Fruit fly (Drosophila melanogaster): Measurements from ENCODE around the gene CG5122.

CG5122 gene

DNA sequence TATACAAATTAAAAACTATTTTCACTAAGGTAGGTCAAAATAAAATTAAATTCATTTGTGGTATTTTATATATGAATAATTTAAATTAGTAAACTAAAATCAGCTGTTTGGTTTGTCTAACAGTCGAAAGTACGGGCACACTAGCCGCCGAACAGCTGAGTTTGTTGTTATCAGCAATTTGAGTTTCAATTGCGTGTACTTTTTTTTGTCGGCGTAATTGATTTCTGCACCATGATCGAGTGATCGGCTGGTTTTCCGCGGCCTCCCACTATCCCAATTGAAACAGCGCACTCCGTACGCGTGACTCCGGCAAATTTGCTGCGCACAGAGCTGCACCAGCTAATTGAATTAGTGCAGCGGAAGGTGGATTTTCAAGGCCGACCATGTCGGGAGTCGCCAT lies 48.7 kb downstream of the CG5122 start, which contains the start of gene Alg7 (continued):
- TF ChIP-seq pros (GFP tag; optimal IDR thresholded peaks at IDR 0.05) (no peak), zfh1 (GFP tag; IDR thresholded peaks at IDR 0.05) (no peak), Aef1 (GFP tag; IDR thresholded peaks at IDR 0.05) (no peak), Sry-δ (GFP tag; optimal IDR thresholded peaks at IDR 0.05) (no peak), crp (GFP tag; optimal IDR thresholded peaks at IDR 0.05) (peak; percentile 79 to 97), Sin3A (optimal IDR thresholded peaks at IDR 0.05) (peak; percentile 1), Ptx1 (GFP tag; IDR thresholded peaks at IDR 0.05) (no peak), CG17361 (GFP tag; IDR thresholded peaks at IDR 0.05) (no peak), CG8290 (GFP tag; optimal IDR thresholded peaks at IDR 0.05) (no peak), CG8290 (tag; optimal IDR thresholded peaks at IDR 0.05) (no peak), gt (GFP tag; IDR thresholded peaks at IDR 0.05) (no peak), psq (GFP tag; optimal IDR thresholded peaks at IDR 0.05) (no peak), run (tag; optimal IDR thresholded peaks at IDR 0.05) (no peak), z (GFP tag; IDR thresholded peaks at IDR 0.05) (no peak), gfzf (GFP tag; optimal IDR thresholded peaks at IDR 0.05) (peak; percentile 43), ranshi (GFP tag; IDR thresholded peaks at IDR 0.05) (no peak), Rx (GFP tag; IDR thresholded peaks at IDR 0.05) (no peak), gro (GFP tag; optimal IDR thresholded peaks at IDR 0.05) (no peak), bab2 (GFP tag; optimal IDR thresholded peaks at IDR 0.05) (no peak), unpg (GFP tag; optimal IDR thresholded peaks at IDR 0.05) (no peak), H2.0 (GFP tag; IDR thresholded peaks at IDR 0.05) (no peak), CG14710 (tag; optimal IDR thresholded peaks at IDR 0.05) (peak; percentile 19), phol (tag; optimal IDR thresholded peaks at IDR 0.05) (no peak), Side (GFP tag; optimal IDR thresholded peaks at IDR 0.05) (no peak), caup (GFP tag; optimal IDR thresholded peaks at IDR 0.05; ENCODE audit: severe bottlenecking) (no peak), CG7786 (GFP tag; optimal IDR thresholded peaks at IDR 0.05) (no peak), zen (tag; optimal IDR thresholded peaks at IDR 0.05) (peak; percentile 4), CTCF (GFP tag; optimal IDR thresholded peaks at IDR 0.05) (no peak), CG30403 (GFP tag; optimal IDR thresholded peaks at IDR 0.05) (no peak), CG1233 (GFP tag; optimal IDR thresholded peaks at IDR 0.05) (no peak), da (GFP tag; optimal IDR thresholded peaks at IDR 0.05) (no peak), Dll (GFP tag; IDR thresholded peaks at IDR 0.05; ENCODE audit: partially characterized antibody) (peak; percentile 32; the same call in 1 of the 4 replicates), tap (tag; optimal IDR thresholded peaks at IDR 0.05) (no peak), Pdp1 (GFP tag; optimal IDR thresholded peaks at IDR 0.05) (no peak), dm (GFP tag; optimal IDR thresholded peaks at IDR 0.05) (no peak), chm (GFP tag; IDR thresholded peaks at IDR 0.05) (no peak), E2f2 (GFP tag; IDR thresholded peaks at IDR 0.05) (peak; percentile 45), CG13775 (GFP tag; optimal IDR thresholded peaks at IDR 0.05) (no peak), CG2129 (GFP tag; IDR thresholded peaks at IDR 0.05; ENCODE audit: partially characterized antibody) (0 out of 2 replicates have a peak, but pooled peaks have one; percentile 16), trem (tag; optimal IDR thresholded peaks at IDR 0.05) (peak; percentile 21), CG4404 (GFP tag; IDR thresholded peaks at IDR 0.05) (no peak), zen2 (GFP tag; IDR thresholded peaks at IDR 0.05; ENCODE audit: partially characterized antibody) (no peak), CG4617 (GFP tag; optimal IDR thresholded peaks at IDR 0.05; ENCODE audit: borderline replicate concordance) (no peak), CG10543 (GFP tag; optimal IDR thresholded peaks at IDR 0.05) (no peak), CG11723 (GFP tag; optimal IDR thresholded peaks at IDR 0.05) (no peak), CG9797 (GFP tag; optimal IDR thresholded peaks at IDR 0.05) (peak; percentile 72), Hmr (GFP tag; optimal IDR thresholded peaks at IDR 0.05) (no peak), ind (GFP tag; optimal IDR thresholded peaks at IDR 0.05) (no peak), CG10431 (GFP tag; optimal IDR thresholded peaks at IDR 0.05) (no peak), NC2β (GFP tag; optimal IDR thresholded peaks at IDR 0.05) (no peak), CG7556 (GFP tag; optimal IDR thresholded peaks at IDR 0.05) (no peak), eve (GFP tag; optimal IDR thresholded peaks at IDR 0.05) (no peak), CG15601 (tag; optimal IDR thresholded peaks at IDR 0.05) (no peak)
